Worm (Caenorhabditis elegans): Measurements from ENCODE around the gene spe-10.

ce11 chrV:10379761-10380160, 4.3 kb upstream of the spe-10 start:
- TF ChIP-seq ceh-9 (tag; optimal IDR thresholded peaks at IDR 0.05) (no peak), ceh-14 (tag; optimal IDR thresholded peaks at IDR 0.05) (no peak), fax-1 (tag; optimal IDR thresholded peaks at IDR 0.05) (no peak), F13H6.1 (tag; optimal IDR thresholded peaks at IDR 0.05) (no peak)
